Worm (Caenorhabditis elegans): ENCODE results near the gene mon-2.
A peak's percentile ranks its signal among the peaks of the same experiment; 100 is the strongest.

Gene mon-2

ce11 chrIV:12122874-12123664, 26.5 kb downstream of the mon-2 start, which contains the start of gene aly-3:
Gene aly-3 (plus strand): TSS chrIV:12123282.
- TF ChIP-seq ceh-13 (GFP tag; optimal IDR thresholded peaks at IDR 0.05) (no peak), F13C5.2 (tag; optimal IDR thresholded peaks at IDR 0.05) (peak; percentile 19), tra-4 (tag; optimal IDR thresholded peaks at IDR 0.05) (no peak)

ce11 chrIV:12124314-12125084, 27.9 kb downstream of the mon-2 start, which contains the start of gene dhhc-6:
Gene dhhc-6 (plus strand): TSS chrIV:12124952.
- TF ChIP-seq tbx-11 (GFP tag; IDR thresholded peaks at IDR 0.05) (no peak), tra-4 (tag; optimal IDR thresholded peaks at IDR 0.05) (no peak), aly-1 (tag; optimal IDR thresholded peaks at IDR 0.05) (no peak), ama-1 (optimal IDR thresholded peaks at IDR 0.05) (no peak), scrt-1 (GFP tag; IDR thresholded peaks at IDR 0.05) (no peak), sea-1 (GFP tag; conservative IDR thresholded peaks at IDR 0.05) (no peak), flt-1 (GFP tag; IDR thresholded peaks at IDR 0.05) (no peak), ceh-36 (tag; optimal IDR thresholded peaks at IDR 0.05) (no peak), tbx-37 (GFP tag; conservative IDR thresholded peaks at IDR 0.05) (no peak), hmg-4 (GFP tag; optimal IDR thresholded peaks at IDR 0.05) (no peak), hnd-1 (tag; optimal IDR thresholded peaks at IDR 0.05) (no peak), pes-1 (GFP tag; IDR thresholded peaks at IDR 0.05) (no peak), ets-7 (tag; optimal IDR thresholded peaks at IDR 0.05) (no peak), F13C5.2 (tag; optimal IDR thresholded peaks at IDR 0.05) (no peak), hmbx-1 (tag; optimal IDR thresholded peaks at IDR 0.05) (no peak), B0310.2 (tag; optimal IDR thresholded peaks at IDR 0.05) (no peak), ceh-13 (GFP tag; optimal IDR thresholded peaks at IDR 0.05) (no peak)

ce11 chrIV:12126740-12127472, 30.3 kb downstream of the mon-2 start:
- TF ChIP-seq tbx-11 (GFP tag; IDR thresholded peaks at IDR 0.05), result no peak
- no peak for TF ChIP-seq ceh-13 (GFP tag; optimal IDR thresholded peaks at IDR 0.05)
- no peak for TF ChIP-seq ceh-36 (tag; optimal IDR thresholded peaks at IDR 0.05)
- TF ChIP-seq tbx-37 (GFP tag; conservative IDR thresholded peaks at IDR 0.05), result no peak
- TF ChIP-seq pes-1 (GFP tag; IDR thresholded peaks at IDR 0.05), result no peak
- TF ChIP-seq hnd-1 (tag; optimal IDR thresholded peaks at IDR 0.05), result no peak
- no peak for TF ChIP-seq F13C5.2 (tag; optimal IDR thresholded peaks at IDR 0.05)
- no peak for TF ChIP-seq hmg-4 (GFP tag; optimal IDR thresholded peaks at IDR 0.05)
- TF ChIP-seq tra-4 (tag; optimal IDR thresholded peaks at IDR 0.05), result no peak

ce11 chrIV:12127838-12128237, 31.3 kb downstream of the mon-2 start:
- TF ChIP-seq flt-1 (GFP tag; IDR thresholded peaks at IDR 0.05) (no peak), tbx-37 (GFP tag; conservative IDR thresholded peaks at IDR 0.05) (no peak), hmbx-1 (tag; optimal IDR thresholded peaks at IDR 0.05) (no peak), ets-7 (tag; optimal IDR thresholded peaks at IDR 0.05) (no peak), scrt-1 (GFP tag; IDR thresholded peaks at IDR 0.05) (no peak), hmg-4 (GFP tag; optimal IDR thresholded peaks at IDR 0.05) (no peak), ama-1 (optimal IDR thresholded peaks at IDR 0.05) (no peak), aly-1 (tag; optimal IDR thresholded peaks at IDR 0.05) (no peak), sea-1 (GFP tag; conservative IDR thresholded peaks at IDR 0.05) (no peak), hnd-1 (tag; optimal IDR thresholded peaks at IDR 0.05) (no peak), ceh-13 (GFP tag; optimal IDR thresholded peaks at IDR 0.05) (no peak), tbx-11 (GFP tag; IDR thresholded peaks at IDR 0.05) (no peak), pes-1 (GFP tag; IDR thresholded peaks at IDR 0.05) (no peak), F13C5.2 (tag; optimal IDR thresholded peaks at IDR 0.05) (no peak), B0310.2 (tag; optimal IDR thresholded peaks at IDR 0.05) (no peak), tra-4 (tag; optimal IDR thresholded peaks at IDR 0.05) (no peak), ceh-36 (tag; optimal IDR thresholded peaks at IDR 0.05) (no peak)

ce11 chrIV:12128708-12129107, 32.1 kb downstream of the mon-2 start:
- TF ChIP-seq ceh-13 (GFP tag; optimal IDR thresholded peaks at IDR 0.05), result no peak
- no peak for TF ChIP-seq hmg-4 (GFP tag; optimal IDR thresholded peaks at IDR 0.05)
- TF ChIP-seq tra-4 (tag; optimal IDR thresholded peaks at IDR 0.05), result no peak
- TF ChIP-seq F13C5.2 (tag; optimal IDR thresholded peaks at IDR 0.05), result no peak
- TF ChIP-seq tbx-11 (GFP tag; IDR thresholded peaks at IDR 0.05), result no peak
- TF ChIP-seq tbx-37 (GFP tag; conservative IDR thresholded peaks at IDR 0.05), result no peak
- TF ChIP-seq hnd-1 (tag; optimal IDR thresholded peaks at IDR 0.05), result no peak
- TF ChIP-seq hmbx-1 (tag; optimal IDR thresholded peaks at IDR 0.05), result no peak
- no peak for TF ChIP-seq sea-1 (GFP tag; conservative IDR thresholded peaks at IDR 0.05)
- no peak for TF ChIP-seq ama-1 (optimal IDR thresholded peaks at IDR 0.05)

- no peak for TF ChIP-seq sea-1 (GFP tag; conservative IDR thresholded peaks at IDR 0.05)
Observed at ce11 chrIV:12129204-12129603, 32.6 kb downstream of the mon-2 start, which contains the start of gene lin-24. Gene lin-24 (plus strand): TSS chrIV:12129504.
